Worm (Caenorhabditis elegans) whole organism, L3 larva: Measurements from ENCODE around the gene dct-19.
A peak's percentile ranks its signal among the peaks of the same experiment; 100 is the strongest.

Experiments
- R02D3.7 ChIP-seq: fragments of 150-350 bp; optimal IDR thresholded peaks from 2 replicates; lab custom pipeline; 2014; ENCODE audit warnings: missing biosample characterization, missing genetic modification characterization
- ZK546.5 ChIP-seq: sonication (generic microtip); optimal IDR thresholded peaks from 2 replicates; lab custom pipeline; 2017; ENCODE audit warnings: missing biosample characterization, missing genetic modification characterization
- aly-2 ChIP-seq: fragments of 150-350 bp; optimal IDR thresholded peaks from 2 replicates; lab custom pipeline; 2014; ENCODE audit warnings: missing biosample characterization, missing genetic modification characterization
- ama-1 ChIP-seq: fragments of 150-350 bp; optimal IDR thresholded peaks from 2 replicates; lab custom pipeline; 2018
- ceh-16 ChIP-seq: sonication (generic microtip); optimal IDR thresholded peaks from 2 replicates; lab custom pipeline; 2017; ENCODE audit warnings: missing biosample characterization, missing genetic modification characterization
- ceh-82 ChIP-seq: fragments of 150-350 bp; optimal IDR thresholded peaks from 2 replicates; lab custom pipeline; 2014; ENCODE audit warnings: missing biosample characterization, missing genetic modification characterization
- ceh-9 ChIP-seq: sonication (generic microtip); optimal IDR thresholded peaks from 2 replicates; lab custom pipeline; 2018; ENCODE audit warnings: missing biosample characterization, missing genetic modification characterization
- daf-12 ChIP-seq: fragments of 150-350 bp; optimal IDR thresholded peaks from 2 replicates; lab custom pipeline; 2014; ENCODE audit warnings: missing biosample characterization, missing genetic modification reagents, missing genetic modification characterization
- egl-27 ChIP-seq: sonication (generic microtip); optimal IDR thresholded peaks from 4 replicates; lab custom pipeline; 2017; ENCODE audit warnings: missing biosample characterization, missing genetic modification reagents, missing genetic modification characterization
- egl-5 ChIP-seq: fragments of 150-350 bp; optimal IDR thresholded peaks from 2 replicates; lab custom pipeline; 2017; ENCODE audit warnings: missing biosample characterization, missing genetic modification reagents, missing genetic modification characterization, inconsistent platforms
- elt-1 ChIP-seq: fragments of 150-350 bp; optimal IDR thresholded peaks from 2 replicates; lab custom pipeline; 2014; ENCODE audit warnings: missing biosample characterization, missing genetic modification characterization
- elt-2 ChIP-seq: sonication (generic microtip); optimal IDR thresholded peaks from 2 replicates; lab custom pipeline; 2016; ENCODE audit warnings: missing genetic modification reagents, mild to moderate bottlenecking, missing genetic modification characterization, missing compliant biosample characterization
- elt-3 ChIP-seq, 3 experiments: fragments of 150-350 bp in 1 of 3; sonication (generic microtip) in 2 of 3; optimal IDR thresholded peaks; 2 replicates in 2 of 3; 4 replicates in 1 of 3; lab custom pipeline; 2014 to 2017; ENCODE audit warnings: missing biosample characterization in 3 of 3, missing genetic modification characterization in 3 of 3
- eor-1 ChIP-seq, 2 experiments: fragments of 150-350 bp; optimal IDR thresholded peaks; 2 replicates each; lab custom pipeline; 2014 to 2018; ENCODE audit warnings: missing biosample characterization in 2 of 2, missing genetic modification characterization in 2 of 2
- fkh-10 ChIP-seq: sonication (generic microtip); optimal IDR thresholded peaks from 2 replicates; lab custom pipeline; 2017; ENCODE audit warnings: missing biosample characterization, missing genetic modification reagents, missing genetic modification characterization
- fos-1 ChIP-seq: fragments of 150-350 bp; optimal IDR thresholded peaks from 2 replicates; lab custom pipeline; 2014; ENCODE audit warnings: missing biosample characterization, missing genetic modification characterization
- lin-39 ChIP-seq: fragments of 150-350 bp; optimal IDR thresholded peaks from 2 replicates; lab custom pipeline; 2018; ENCODE audit warnings: missing biosample characterization, missing genetic modification reagents, missing genetic modification characterization
- lsy-12 ChIP-seq: sonication (generic microtip); optimal IDR thresholded peaks from 2 replicates; lab custom pipeline; 2016; ENCODE audit warnings: mild to moderate bottlenecking, missing genetic modification characterization, missing compliant biosample characterization
- mdl-1 ChIP-seq: fragments of 150-350 bp; optimal IDR thresholded peaks from 2 replicates; lab custom pipeline; 2014; ENCODE audit warnings: missing biosample characterization, missing genetic modification characterization
- mml-1 ChIP-seq: fragments of 150-350 bp; sonication (generic microtip); optimal IDR thresholded peaks from 3 replicates; lab custom pipeline; 2014; ENCODE audit warnings: missing biosample characterization, missing genetic modification characterization
- nfya-1 ChIP-seq: sonication (generic microtip); optimal IDR thresholded peaks from 2 replicates; lab custom pipeline; 2017; ENCODE audit warnings: missing genetic modification characterization, mild to moderate bottlenecking, missing compliant biosample characterization, antibody characterized with exemption, moderate library complexity; ENCODE audit not compliant: insufficient read depth
- nhr-11 ChIP-seq: fragments of 150-350 bp; optimal IDR thresholded peaks from 2 replicates; lab custom pipeline; 2014; ENCODE audit warnings: missing biosample characterization, missing genetic modification characterization
- nhr-12 ChIP-seq: fragments of 150-350 bp; optimal IDR thresholded peaks from 2 replicates; lab custom pipeline; 2014; ENCODE audit warnings: missing biosample characterization, missing genetic modification characterization
- nhr-23 ChIP-seq: fragments of 150-350 bp; optimal IDR thresholded peaks from 2 replicates; lab custom pipeline; 2014; ENCODE audit warnings: missing biosample characterization, missing genetic modification reagents, missing genetic modification characterization
- nhr-237 ChIP-seq: fragments of 150-350 bp; optimal IDR thresholded peaks from 2 replicates; lab custom pipeline; 2014; ENCODE audit warnings: missing biosample characterization, missing genetic modification characterization
- nhr-43 ChIP-seq: sonication (generic microtip); optimal IDR thresholded peaks from 2 replicates; lab custom pipeline; 2016; ENCODE audit warnings: mild to moderate bottlenecking, missing genetic modification characterization, missing compliant biosample characterization; ENCODE audit not compliant: poor library complexity, severe bottlenecking
- nhr-67 ChIP-seq: fragments of 150-350 bp; optimal IDR thresholded peaks from 2 replicates; lab custom pipeline; 2014; ENCODE audit warnings: missing biosample characterization, missing genetic modification characterization
- nhr-76 ChIP-seq: fragments of 150-350 bp; sonication (generic microtip); optimal IDR thresholded peaks from 5 replicates; lab custom pipeline; 2014; ENCODE audit warnings: missing biosample characterization, missing genetic modification characterization
- nhr-77 ChIP-seq: fragments of 150-350 bp; optimal IDR thresholded peaks from 2 replicates; lab custom pipeline; 2014; ENCODE audit warnings: missing biosample characterization, missing genetic modification characterization
- pha-4 ChIP-seq: fragments of 150-350 bp; optimal IDR thresholded peaks from 2 replicates; lab custom pipeline; 2014; ENCODE audit warnings: missing biosample characterization, missing genetic modification reagents, missing genetic modification characterization
- pqm-1 ChIP-seq: fragments of 150-350 bp; optimal IDR thresholded peaks from 2 replicates; lab custom pipeline; 2017; ENCODE audit warnings: missing biosample characterization, missing genetic modification characterization, inconsistent platforms
- skn-1 ChIP-seq: fragments of 150-350 bp; optimal IDR thresholded peaks from 2 replicates; lab custom pipeline; 2014; ENCODE audit warnings: missing biosample characterization, missing genetic modification characterization
- snpc-4 ChIP-seq: fragments of 150-350 bp; optimal IDR thresholded peaks from 2 replicates; lab custom pipeline; 2014; ENCODE audit warnings: missing biosample characterization, missing genetic modification characterization
- tbx-2 ChIP-seq: sonication (generic microtip); optimal IDR thresholded peaks from 2 replicates; lab custom pipeline; 2016; ENCODE audit warnings: mild to moderate bottlenecking, missing genetic modification characterization, missing compliant biosample characterization
- zag-1 ChIP-seq: fragments of 150-350 bp; optimal IDR thresholded peaks from 2 replicates; lab custom pipeline; 2014; ENCODE audit warnings: missing biosample characterization, missing genetic modification characterization
- ztf-11 ChIP-seq: fragments of 150-350 bp; optimal IDR thresholded peaks from 2 replicates; lab custom pipeline; 2014; ENCODE audit warnings: missing biosample characterization, missing genetic modification characterization

dct-19 gene

DNA sequence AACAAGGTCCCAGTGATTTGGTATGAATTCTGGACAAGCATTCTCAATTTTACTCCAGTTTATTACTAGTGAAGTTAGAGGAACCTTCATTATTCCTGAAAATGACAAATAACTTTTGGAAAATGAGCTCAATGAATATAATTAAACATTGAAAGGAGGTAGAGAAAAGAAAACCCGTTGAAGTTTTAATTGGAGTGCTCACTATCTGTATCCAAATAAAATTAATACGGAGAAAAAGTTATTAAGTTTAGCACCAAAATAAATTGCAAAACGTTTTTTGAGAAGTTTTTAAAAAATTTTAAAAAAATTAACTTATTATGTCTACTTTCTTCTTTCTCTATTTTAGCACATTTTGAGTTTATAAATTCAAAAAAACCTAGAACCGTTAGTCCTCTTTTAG lies 3.8 kb downstream of the dct-19 start, which contains the start of gene F55G11.1:
F55G11.1 (minus strand) TSS at position 101 of the 400 bp plus-strand sequence.
- TF ChIP-seq nfya-1 (tag; lab: Kevin White, UChicago) (no peak), egl-27 (no peak), nhr-43 (tag; lab: Kevin White, UChicago) (no peak), fkh-10 (GFP tag; lab: Kevin White, UChicago) (no peak), ama-1 (lab: Kevin White, UChicago) (no peak)

DNA sequence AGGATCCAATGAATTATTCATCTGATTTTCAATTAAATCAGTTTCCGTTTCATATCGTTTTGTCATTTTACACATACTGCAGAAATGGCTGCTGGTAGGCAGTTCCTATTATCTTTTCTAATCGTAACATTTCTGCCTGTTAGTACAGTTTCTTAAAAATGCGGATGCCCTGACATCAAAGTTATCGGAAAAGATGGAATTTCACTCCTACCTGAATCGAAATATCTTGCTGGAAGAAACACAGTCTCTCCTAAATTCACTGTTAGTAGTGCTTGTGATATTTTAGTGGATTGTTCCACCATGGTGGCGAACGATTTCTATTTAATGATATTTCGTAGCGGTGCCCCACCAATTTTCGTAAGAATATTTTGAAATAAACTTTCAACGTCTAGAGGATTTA lies 5.7 kb downstream of the dct-19 start, which contains the start of gene F55G11.10:
F55G11.10 (plus strand) TSS at position 301 of the 400 bp plus-strand sequence.
- TF ChIP-seq lsy-12 (tag; lab: Kevin White, UChicago): no peak
- no peak for TF ChIP-seq nhr-12
- no peak for TF ChIP-seq mml-1 (tag; lab: Kevin White, UChicago)
- TF ChIP-seq elt-1 (tag; lab: Kevin White, UChicago): no peak
- TF ChIP-seq pqm-1 (tag; lab: Kevin White, UChicago): no peak
- TF ChIP-seq ceh-9: no peak
- TF ChIP-seq ceh-82 (tag; lab: Kevin White, UChicago): no peak
- TF ChIP-seq nhr-11: no peak
- TF ChIP-seq R02D3.7 (tag; lab: Kevin White, UChicago): no peak

- TF ChIP-seq aly-2: no peak
- no peak for TF ChIP-seq ceh-9
- TF ChIP-seq nhr-76 (tag; lab: Kevin White, UChicago): no peak
- no peak for TF ChIP-seq nfya-1 (tag; lab: Kevin White, UChicago)
- TF ChIP-seq fos-1 (tag; lab: Kevin White, UChicago): no peak
- no peak for TF ChIP-seq ZK546.5 (tag; lab: Kevin White, UChicago)
- TF ChIP-seq zag-1: no peak
- no peak for TF ChIP-seq ceh-16 (tag; lab: Kevin White, UChicago)
- no peak for TF ChIP-seq nhr-23 (tag; lab: Kevin White, UChicago)
- no peak for TF ChIP-seq snpc-4
- TF ChIP-seq mdl-1 (tag; lab: Kevin White, UChicago): no peak
- TF ChIP-seq elt-2 (tag; lab: Kevin White, UChicago): no peak
- no peak for TF ChIP-seq elt-1 (tag; lab: Kevin White, UChicago)
These were observed 15.0 kb downstream of the dct-19 start, which contains the start of gene F55G11.6 for ce11 chrIV:12957730-12958129. F55G11.6 (plus strand) TSS chrIV:12958030.

- TF ChIP-seq eor-1 (tag; optimal IDR thresholded peaks at IDR 0.05; lab: Kevin White, UChicago) (no peak), tbx-2 (tag; lab: Kevin White, UChicago) (no peak), lsy-12 (tag; lab: Kevin White, UChicago) (no peak), ZK546.5 (tag; lab: Kevin White, UChicago) (no peak), elt-2 (tag; lab: Kevin White, UChicago) (no peak), lin-39 (tag; lab: Kevin White, UChicago) (no peak), daf-12 (tag; lab: Kevin White, UChicago) (no peak), ztf-11 (tag; lab: Kevin White, UChicago) (no peak), egl-5 (tag; lab: Kevin White, UChicago) (no peak), nhr-237 (tag; lab: Kevin White, UChicago) (no peak), nhr-23 (tag; lab: Kevin White, UChicago) (no peak), elt-3 (tag; optimal IDR thresholded peaks at IDR 0.05; lab: Kevin White, UChicago) (no peak), nhr-77 (tag; lab: Kevin White, UChicago) (no peak), ceh-9 (no peak), pha-4 (tag; lab: Kevin White, UChicago) (no peak), nhr-12 (no peak), nhr-67 (tag; lab: Kevin White, UChicago) (no peak)
These were observed 17.4 kb downstream of the dct-19 start, which contains the start of gene F55G11.7 for ce11 chrIV:12960136-12960535. F55G11.7 (plus strand) TSS chrIV:12960436.

ce11 chrIV:12962564-12962963 lies 19.8 kb downstream of the dct-19 start, which contains the start of gene F55G11.8:
F55G11.8 (plus strand) TSS chrIV:12962808.
- TF ChIP-seq pqm-1 (tag; lab: Kevin White, UChicago) (peak; percentile 20), mdl-1 (tag; lab: Kevin White, UChicago) (no peak), elt-2 (tag; lab: Kevin White, UChicago) (peak; percentile 78), skn-1 (tag; lab: Kevin White, UChicago) (peak; percentile 2)
